Worm (Caenorhabditis elegans): ENCODE measurements around the gene F25E2.2.

- TF ChIP-seq aly-2 (tag; optimal IDR thresholded peaks at IDR 0.05) (no peak), nhr-42 (GFP tag; IDR thresholded peaks at IDR 0.05) (no peak), unc-62 (GFP tag; optimal IDR thresholded peaks at IDR 0.05 in 1 of 2) (no peak), unc-62 (tag; optimal IDR thresholded peaks at IDR 0.05) (no peak), lsy-2 (tag; optimal IDR thresholded peaks at IDR 0.05) (no peak), lin-15B (tag; optimal IDR thresholded peaks at IDR 0.05) (no peak), F10B5.3 (tag; optimal IDR thresholded peaks at IDR 0.05) (no peak), ztf-11 (tag; optimal IDR thresholded peaks at IDR 0.05) (no peak), nhr-25 (tag; optimal IDR thresholded peaks at IDR 0.05; ENCODE audit: borderline replicate concordance, insufficient read depth) (no peak), unc-130 (GFP tag; optimal IDR thresholded peaks at IDR 0.05) (no peak), aha-1 (tag) (no peak), nhr-77 (tag; optimal IDR thresholded peaks at IDR 0.05) (no peak)
Measured at ce11 chrX:834478-834877, 23.9 kb upstream of the F25E2.2 start, which contains the start of gene F39H12.1.
